Fruit fly (Drosophila melanogaster) whole organism, embryonic: ENCODE data around the gene CG5973.

Experiments
- Atf3 ChIP-seq: fragments of 200-800 bp; sonication (Bioruptor generic); optimal IDR thresholded peaks from 3 replicates; lab custom pipeline; 2016; ENCODE audit warnings: missing biosample characterization, missing genetic modification characterization
- CG10565 ChIP-seq: fragments of 200-800 bp; sonication (Bioruptor generic); optimal IDR thresholded peaks from 3 replicates; lab custom pipeline; 2016; ENCODE audit warnings: missing biosample characterization, mild to moderate bottlenecking, missing genetic modification characterization
- CG11723 ChIP-seq: fragments of 200-800 bp; sonication (Bioruptor generic); optimal IDR thresholded peaks from 2 replicates; lab custom pipeline; 2017; ENCODE audit warnings: missing biosample characterization, mild to moderate bottlenecking, missing genetic modification characterization
- CG12391 ChIP-seq: fragments of 200-800 bp; sonication (Bioruptor generic); optimal IDR thresholded peaks from 3 replicates; lab custom pipeline; 2018; ENCODE audit warnings: missing biosample characterization, mild to moderate bottlenecking, missing genetic modification characterization, moderate library complexity
- CG12744 ChIP-seq: fragments of 200-800 bp; sonication (Bioruptor generic); optimal IDR thresholded peaks from 2 replicates; lab custom pipeline; 2016; ENCODE audit warnings: missing biosample characterization, missing genetic modification characterization
- CG12942 ChIP-seq: fragments of 200-800 bp; sonication (Bioruptor generic); optimal IDR thresholded peaks from 3 replicates; lab custom pipeline; 2016; ENCODE audit warnings: missing biosample characterization, missing genetic modification characterization
- CG15514 ChIP-seq: fragments of 200-800 bp; sonication (Bioruptor generic); optimal IDR thresholded peaks from 3 replicates; lab custom pipeline; 2017; ENCODE audit warnings: missing biosample characterization, missing genetic modification characterization, mild to moderate bottlenecking, moderate library complexity, missing genetic modification reagents
- CG17612 ChIP-seq: fragments of 200-800 bp; sonication (Bioruptor generic); IDR thresholded peaks from 2 replicates; pipeline ENCODE4 v1.3.6; 2022; ENCODE audit warnings: missing biosample characterization, missing genetic modification characterization
- CG1792 ChIP-seq: fragments of 200-800 bp; sonication (Bioruptor generic); optimal IDR thresholded peaks from 2 replicates; lab custom pipeline; 2016; ENCODE audit warnings: missing biosample characterization, missing genetic modification characterization
- CG18764 ChIP-seq: fragments of 200-800 bp; sonication (Bioruptor generic); optimal IDR thresholded peaks from 3 replicates; lab custom pipeline; 2016; ENCODE audit warnings: missing biosample characterization, missing genetic modification characterization
- CG30431 ChIP-seq: fragments of 200-800 bp; sonication (Bioruptor generic); optimal IDR thresholded peaks from 2 replicates; lab custom pipeline; 2017; ENCODE audit warnings: missing biosample characterization, missing genetic modification characterization
- CG31441 ChIP-seq: fragments of 200-800 bp; sonication (Bioruptor generic); IDR thresholded peaks from 2 replicates; pipeline ENCODE4 v1.3.6; 2022; ENCODE audit warnings: missing biosample characterization, missing genetic modification characterization
- CG3847 ChIP-seq: fragments of 200-800 bp; sonication (Bioruptor generic); IDR thresholded peaks from 2 replicates; pipeline ENCODE4 v1.3.6; 2022; ENCODE audit warnings: missing biosample characterization, missing genetic modification characterization
- CG43689 ChIP-seq: fragments of 200-800 bp; sonication (Bioruptor generic); IDR thresholded peaks from 2 replicates; pipeline ENCODE4 v1.3.6; 2022; ENCODE audit warnings: missing biosample characterization, missing genetic modification characterization
- CG8281 ChIP-seq: fragments of 200-800 bp; sonication (Bioruptor generic); optimal IDR thresholded peaks from 2 replicates; lab custom pipeline; 2018; ENCODE audit warnings: missing biosample characterization, mild to moderate bottlenecking, missing genetic modification characterization, moderate library complexity
- CG8765 ChIP-seq: fragments of 200-800 bp; sonication (Bioruptor generic); IDR thresholded peaks from 2 replicates; pipeline ENCODE4 v1.3.6; 2022; ENCODE audit warnings: missing biosample characterization, missing genetic modification characterization
- CrebB ChIP-seq: fragments of 200-800 bp; sonication (Bioruptor generic); optimal IDR thresholded peaks from 3 replicates; lab custom pipeline; 2018; ENCODE audit warnings: missing biosample characterization, mild to moderate bottlenecking, missing genetic modification characterization
- Dip3 ChIP-seq: fragments of 200-800 bp; sonication (Bioruptor generic); optimal IDR thresholded peaks from 3 replicates; lab custom pipeline; 2016; ENCODE audit warnings: missing biosample characterization, missing genetic modification characterization
- E2f1 ChIP-seq: fragments of 200-800 bp; sonication (Bioruptor generic); IDR thresholded peaks from 2 replicates; pipeline ENCODE4 v1.3.6; 2022; ENCODE audit warnings: missing biosample characterization, missing genetic modification characterization
- Eip74EF ChIP-seq, 2 experiments: fragments of 200-800 bp in 1 of 2; fragments of >200 bp in 1 of 2; sonication (Bioruptor generic) in 1 of 2; optimal IDR thresholded peaks; 2 replicates each; lab custom pipeline; 2017 to 2019; ENCODE audit warnings: missing biosample characterization in 2 of 2, missing genetic modification characterization in 2 of 2, mild to moderate bottlenecking in 1 of 2, moderate library complexity in 1 of 2
- Fer3 ChIP-seq: fragments of 200-800 bp; sonication (Bioruptor generic); optimal IDR thresholded peaks from 2 replicates; lab custom pipeline; 2018; ENCODE audit warnings: missing biosample characterization, mild to moderate bottlenecking, missing genetic modification characterization, moderate library complexity
- Hsf ChIP-seq: fragments of 200-800 bp; sonication (Bioruptor generic); optimal IDR thresholded peaks from 3 replicates; lab custom pipeline; 2016; ENCODE audit warnings: missing biosample characterization, missing genetic modification characterization
- Lhr ChIP-seq: fragments of 200-800 bp; sonication (Bioruptor generic); optimal IDR thresholded peaks from 3 replicates; lab custom pipeline; 2017; ENCODE audit warnings: mild to moderate bottlenecking, missing biosample characterization, missing genetic modification reagents, missing genetic modification characterization
- Lpt ChIP-seq: fragments of >200 bp; optimal IDR thresholded peaks from 2 replicates; lab custom pipeline; 2018; ENCODE audit warnings: missing biosample characterization, missing genetic modification characterization
- Mrtf ChIP-seq: fragments of 200-800 bp; sonication (Bioruptor generic); IDR thresholded peaks from 3 replicates; pipeline ENCODE4 v1.3.6; 2022; ENCODE audit warnings: missing biosample characterization, missing genetic modification characterization
- Myb ChIP-seq: fragments of 200-800 bp; sonication (Bioruptor generic); optimal IDR thresholded peaks from 2 replicates; lab custom pipeline; 2016; ENCODE audit warnings: missing biosample characterization, missing genetic modification characterization
- NC2α ChIP-seq: fragments of 200-800 bp; sonication (Bioruptor generic); optimal IDR thresholded peaks from 2 replicates; lab custom pipeline; 2016; ENCODE audit warnings: missing biosample characterization, missing genetic modification characterization
- Rx ChIP-seq: fragments of 200-800 bp; sonication (Bioruptor generic); IDR thresholded peaks from 2 replicates; pipeline ENCODE4 v1.3.6; 2022; ENCODE audit warnings: missing biosample characterization, missing genetic modification characterization
- Sry-β ChIP-seq: fragments of 200-800 bp; sonication (Bioruptor generic); optimal IDR thresholded peaks from 2 replicates; lab custom pipeline; 2018; ENCODE audit warnings: missing biosample characterization, mild to moderate bottlenecking, missing genetic modification characterization, moderate library complexity
- Trl ChIP-seq, 3 experiments: fragments of >200 bp in 2 of 3; fragments of 200-800 bp in 1 of 3; sonication (Bioruptor generic) in 1 of 3; optimal IDR thresholded peaks; 2 replicates in 1 of 3; 3 replicates in 2 of 3; lab custom pipeline; 2016 to 2017; ENCODE audit warnings: missing biosample characterization in 1 of 3, missing genetic modification characterization in 1 of 3
- Vsx1 ChIP-seq: fragments of 200-800 bp; sonication (Bioruptor generic); optimal IDR thresholded peaks from 2 replicates; lab custom pipeline; 2017; ENCODE audit warnings: missing biosample characterization, mild to moderate bottlenecking, missing genetic modification characterization, missing genetic modification reagents
- Xrp1 ChIP-seq: fragments of 200-800 bp; sonication (Bioruptor generic); IDR thresholded peaks from 2 replicates; pipeline ENCODE4 v1.3.6; 2022; ENCODE audit warnings: missing biosample characterization, missing genetic modification characterization
- bcd ChIP-seq: fragments of 200-800 bp; sonication (Bioruptor generic); optimal IDR thresholded peaks from 2 replicates; lab custom pipeline; 2017; ENCODE audit warnings: missing biosample characterization, mild to moderate bottlenecking, missing genetic modification characterization
- bowl ChIP-seq: fragments of 200-800 bp; sonication (Bioruptor generic); IDR thresholded peaks from 2 replicates; pipeline ENCODE4 v1.3.6; 2022; ENCODE audit warnings: missing biosample characterization, missing genetic modification characterization
- disco-r ChIP-seq: fragments of 200-800 bp; sonication (Bioruptor generic); optimal IDR thresholded peaks from 2 replicates; lab custom pipeline; 2016; ENCODE audit warnings: missing biosample characterization, missing genetic modification characterization
- gsb-n ChIP-seq: fragments of 200-800 bp; sonication (Bioruptor generic); optimal IDR thresholded peaks from 3 replicates; lab custom pipeline; 2018; ENCODE audit warnings: missing biosample characterization, mild to moderate bottlenecking, missing genetic modification characterization
- gt ChIP-seq: fragments of 200-800 bp; sonication (Bioruptor generic); IDR thresholded peaks from 2 replicates; pipeline ENCODE4 v1.3.6; 2022; ENCODE audit warnings: missing biosample characterization, missing genetic modification characterization
- ind ChIP-seq: fragments of 200-800 bp; sonication (Bioruptor generic); optimal IDR thresholded peaks from 3 replicates; lab custom pipeline; 2016; ENCODE audit warnings: missing biosample characterization, missing genetic modification characterization
- lilli ChIP-seq: fragments of 200-800 bp; sonication (Bioruptor generic); optimal IDR thresholded peaks from 3 replicates; lab custom pipeline; 2016; ENCODE audit warnings: missing biosample characterization, missing genetic modification characterization
- lmd ChIP-seq: fragments of 200-800 bp; sonication (Bioruptor generic); IDR thresholded peaks from 2 replicates; pipeline ENCODE4 v1.3.6; 2022; ENCODE audit warnings: missing biosample characterization, missing genetic modification characterization
- nerfin-2 ChIP-seq: fragments of 200-800 bp; sonication (Bioruptor generic); IDR thresholded peaks from 2 replicates; pipeline ENCODE4 v1.3.6; 2022; ENCODE audit warnings: missing biosample characterization, missing genetic modification characterization; ENCODE audit not compliant: partially characterized antibody
- p53 ChIP-seq: fragments of 200-800 bp; sonication (Bioruptor generic); optimal IDR thresholded peaks from 2 replicates; lab custom pipeline; 2016; ENCODE audit warnings: missing biosample characterization, missing genetic modification characterization
- psq ChIP-seq: fragments of 200-800 bp; sonication (Bioruptor generic); optimal IDR thresholded peaks from 2 replicates; lab custom pipeline; 2017; ENCODE audit warnings: missing biosample characterization, missing genetic modification characterization
- sc ChIP-seq, 3 experiments: fragments of >200 bp in 2 of 3; fragments of 200-800 bp in 1 of 3; sonication (Bioruptor generic) in 1 of 3; optimal IDR thresholded peaks; 2 replicates in 2 of 3; 3 replicates in 1 of 3; lab custom pipeline; 2017; ENCODE audit warnings: mild to moderate bottlenecking in 1 of 3, missing biosample characterization in 1 of 3, missing genetic modification characterization in 1 of 3, missing genetic modification reagents in 1 of 3
- sens-2 ChIP-seq: fragments of 200-800 bp; sonication (Bioruptor generic); IDR thresholded peaks from 2 replicates; pipeline ENCODE4 v1.3.6; 2022; ENCODE audit warnings: missing biosample characterization, missing genetic modification characterization
- sim ChIP-seq: fragments of 200-800 bp; sonication (Bioruptor generic); IDR thresholded peaks from 2 replicates; pipeline ENCODE4 v1.3.6; 2022; ENCODE audit warnings: missing biosample characterization, missing genetic modification characterization
- sima ChIP-seq: fragments of 200-800 bp; sonication (Bioruptor generic); optimal IDR thresholded peaks from 2 replicates; lab custom pipeline; 2016; ENCODE audit warnings: missing biosample characterization, missing genetic modification characterization
- so ChIP-seq: fragments of 200-800 bp; sonication (Bioruptor generic); IDR thresholded peaks from 3 replicates; pipeline ENCODE4 v1.3.6; 2022; ENCODE audit warnings: missing biosample characterization, missing genetic modification characterization

The CG5973 gene

DNA sequence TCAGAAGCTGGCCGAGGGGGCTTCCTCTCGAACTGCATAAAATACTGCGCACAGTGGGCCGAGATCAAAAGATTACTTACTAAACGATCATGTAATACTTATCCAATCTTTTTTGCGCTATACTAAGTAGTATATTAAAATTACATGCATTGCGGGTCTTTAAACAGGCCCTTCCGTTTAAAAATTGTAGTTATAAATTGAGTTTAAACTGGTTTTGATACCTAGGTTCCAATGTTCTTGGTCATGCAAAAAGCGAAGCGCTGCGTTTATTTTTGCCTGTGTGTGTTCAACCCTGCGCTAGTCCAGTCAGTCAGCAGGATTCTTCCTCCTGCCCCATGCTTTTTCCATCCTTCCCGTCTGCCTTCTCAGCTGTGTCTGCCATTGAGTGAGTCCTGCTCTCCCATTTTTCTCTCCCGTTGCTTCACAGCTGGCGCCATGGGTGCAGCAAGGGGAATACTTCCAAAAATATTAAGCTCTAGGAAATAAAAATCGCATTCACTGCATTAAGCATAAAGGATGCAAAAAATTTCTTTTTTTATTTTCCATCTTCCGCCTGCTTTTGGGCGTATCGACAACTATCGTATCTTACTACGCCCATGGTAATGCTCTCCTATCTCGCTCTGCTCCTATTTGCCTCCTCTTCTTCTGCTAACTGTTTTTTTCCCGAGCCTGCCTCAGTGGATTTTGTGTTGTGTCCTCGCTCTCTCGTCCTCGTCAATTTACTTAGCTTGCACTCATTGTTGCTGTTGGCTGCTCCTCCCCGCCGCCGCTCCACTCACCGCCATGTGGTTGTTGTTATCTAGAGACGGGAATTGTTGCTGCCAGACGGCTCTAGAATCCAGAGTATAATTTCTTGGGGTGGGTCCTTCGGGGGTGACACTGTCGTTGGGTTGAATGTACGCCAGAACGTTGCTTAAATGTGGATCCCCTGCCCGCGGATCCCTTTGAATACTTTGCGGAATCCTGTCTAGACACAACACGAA lies 16.7 kb upstream of the CG5973 start (continued):
- TF ChIP-seq CG15514 (GFP tag; lab: Kevin White, UChicago), result peak; percentile 62
- TF ChIP-seq gsb-n (tag; lab: Kevin White, UChicago), result peak; percentile 11
- TF ChIP-seq Mrtf (GFP tag; lab: Robert Waterston, UW), result peak; percentile 55; the same call in 2 of the 3 replicates
- no peak for TF ChIP-seq sim (GFP tag; lab: Robert Waterston, UW)
- TF ChIP-seq CG43689, result no peak
- peak; percentile 39 for TF ChIP-seq disco-r (GFP tag; lab: Kevin White, UChicago)
- peak; percentile 48 for TF ChIP-seq Dip3
- TF ChIP-seq bowl, result no peak
- TF ChIP-seq CG17612, result no peak
- TF ChIP-seq sens-2 (GFP tag; lab: Robert Waterston, UW), result no peak
- TF ChIP-seq CG10565 (GFP tag; lab: Kevin White, UChicago), result no peak
- no peak for TF ChIP-seq Sry-β
- peak; percentile 59 for TF ChIP-seq Rx (GFP tag; lab: Robert Waterston, UW)
- TF ChIP-seq Lpt (GFP tag; lab: Kevin White, UChicago), result no peak
- no peak for TF ChIP-seq sc (optimal IDR thresholded peaks at IDR 0.05; lab: Kevin White, UChicago)
- TF ChIP-seq sc (GFP tag; optimal IDR thresholded peaks at IDR 0.05; lab: Kevin White, UChicago), result no peak
- TF ChIP-seq Eip74EF (GFP tag; optimal IDR thresholded peaks at IDR 0.05; lab: Kevin White, UChicago), result no peak
- TF ChIP-seq gt, result no peak
- TF ChIP-seq so (GFP tag; lab: Robert Waterston, UW), result no peak
- TF ChIP-seq Fer3 (tag; lab: Kevin White, UChicago), result peak; percentile 71
- TF ChIP-seq sima (GFP tag; lab: Kevin White, UChicago), result peak; percentile 26
- no peak for TF ChIP-seq psq (GFP tag; lab: Kevin White, UChicago)
- no peak for TF ChIP-seq nerfin-2 (GFP tag; lab: Robert Waterston, UW)
- TF ChIP-seq Myb (GFP tag; lab: Kevin White, UChicago), result peak; percentile 71
- TF ChIP-seq Trl (optimal IDR thresholded peaks at IDR 0.05; lab: Kevin White, UChicago), result peak; percentile 13 to 38
- TF ChIP-seq Trl (GFP tag; optimal IDR thresholded peaks at IDR 0.05; lab: Kevin White, UChicago), result no peak
- TF ChIP-seq bcd (GFP tag; lab: Kevin White, UChicago), result peak; percentile 52
- no peak for TF ChIP-seq CG18764
- TF ChIP-seq lmd (GFP tag; lab: Robert Waterston, UW), result peak; percentile 75
- peak; percentile 65 for TF ChIP-seq CG12391
- no peak for TF ChIP-seq CG30431 (GFP tag; lab: Kevin White, UChicago)
- TF ChIP-seq lilli, result peak; percentile 90
- peak; percentile 67 for TF ChIP-seq ind
- TF ChIP-seq CG3847 (GFP tag; lab: Robert Waterston, UW), result peak; percentile 62; the same call in 1 of the 2 replicates
- TF ChIP-seq Vsx1 (GFP tag; lab: Kevin White, UChicago), result no peak
- no peak for TF ChIP-seq CG12744
- no peak for TF ChIP-seq CG11723 (GFP tag; lab: Kevin White, UChicago)
- TF ChIP-seq NC2α (GFP tag; lab: Kevin White, UChicago), result no peak
- peak; percentile 47; the same call in 1 of the 2 replicates for TF ChIP-seq CG31441 (GFP tag; lab: Robert Waterston, UW)
- no peak for TF ChIP-seq Lhr (GFP tag; lab: Kevin White, UChicago)
- peak; percentile 58 for TF ChIP-seq E2f1 (GFP tag; lab: Robert Waterston, UW)
- peak; percentile 72 for TF ChIP-seq CG1792
- peak; percentile 63 for TF ChIP-seq Hsf (GFP tag; lab: Kevin White, UChicago)
- peak; percentile 7 for TF ChIP-seq Atf3 (GFP tag; lab: Kevin White, UChicago)
- peak; percentile 47 for TF ChIP-seq CrebB (tag; lab: Kevin White, UChicago)
- no peak for TF ChIP-seq CG8281
- peak; percentile 19 for TF ChIP-seq CG12942
- peak; percentile 65 for TF ChIP-seq Xrp1 (GFP tag; lab: Robert Waterston, UW)
- TF ChIP-seq CG8765 (GFP tag; lab: Robert Waterston, UW), result no peak; the same call in 1 of the 2 replicates
- no peak for TF ChIP-seq p53 (GFP tag; lab: Kevin White, UChicago)
